Worm (Caenorhabditis elegans): Measurements from ENCODE around the gene mig-23.

ce11 chrX:5985720-5986119 lies 37.1 kb upstream of the mig-23 start:
- TF ChIP-seq dao-5 (tag; optimal IDR thresholded peaks at IDR 0.05) (no peak), him-1 (tag; optimal IDR thresholded peaks at IDR 0.05) (no peak), W03F9.2 (tag; optimal IDR thresholded peaks at IDR 0.05) (no peak)
